Fruit fly (Drosophila melanogaster) whole organism: ENCODE results near the gene eater.

Experiments used
- CG8478 ChIP-seq: fragments of >200 bp; optimal IDR thresholded peaks from 2 replicates; lab custom pipeline; 2018; ENCODE audit warnings: inconsistent platforms
- Dll ChIP-seq: fragments of >200 bp; optimal IDR thresholded peaks from 2 replicates; lab custom pipeline; 2017
- pan ChIP-seq: fragments of >200 bp; optimal IDR thresholded peaks from 2 replicates; lab custom pipeline; 2017
- psq ChIP-seq: fragments of >200 bp; optimal IDR thresholded peaks from 2 replicates; lab custom pipeline; 2017

- TF ChIP-seq pan (no peak), Dll (lab: Kevin White, UChicago) (no peak), psq (lab: Kevin White, UChicago) (no peak), CG8478 (no peak)
Measured at dm6 chr3R:27100930-27101329, 1.5 kb upstream of the eater start, which contains the start of gene Jhbp11.
